Fruit fly (Drosophila melanogaster): ENCODE results near the gene CG46280.
A peak's percentile ranks its signal among the peaks of the same experiment; 100 is the strongest.

Gene CG46280

DNA sequence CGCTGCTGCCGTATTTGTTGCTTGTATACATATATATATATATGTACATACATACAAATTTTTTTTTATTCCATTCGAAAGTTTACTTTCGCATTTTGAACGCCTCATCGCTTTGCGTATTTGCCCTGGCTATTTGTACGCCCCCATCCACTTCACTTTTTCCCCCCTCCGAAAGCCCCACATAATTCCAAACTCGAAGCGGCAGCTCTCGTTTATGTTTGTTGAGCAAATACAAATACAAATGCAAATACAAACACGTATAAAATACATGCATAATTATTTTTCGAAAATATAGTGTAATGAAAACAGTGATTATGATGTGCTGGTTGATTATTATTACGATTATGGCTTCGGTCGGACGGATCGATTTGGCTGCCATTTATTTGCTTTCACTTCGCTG, 37.6 kb upstream of the CG46280 start (continued):
- TF ChIP-seq run (tag; optimal IDR thresholded peaks at IDR 0.05) (peak; percentile 82), bcd (GFP tag; optimal IDR thresholded peaks at IDR 0.05) (peak; percentile 93), tio (GFP tag; optimal IDR thresholded peaks at IDR 0.05) (peak; percentile 69)

DNA sequence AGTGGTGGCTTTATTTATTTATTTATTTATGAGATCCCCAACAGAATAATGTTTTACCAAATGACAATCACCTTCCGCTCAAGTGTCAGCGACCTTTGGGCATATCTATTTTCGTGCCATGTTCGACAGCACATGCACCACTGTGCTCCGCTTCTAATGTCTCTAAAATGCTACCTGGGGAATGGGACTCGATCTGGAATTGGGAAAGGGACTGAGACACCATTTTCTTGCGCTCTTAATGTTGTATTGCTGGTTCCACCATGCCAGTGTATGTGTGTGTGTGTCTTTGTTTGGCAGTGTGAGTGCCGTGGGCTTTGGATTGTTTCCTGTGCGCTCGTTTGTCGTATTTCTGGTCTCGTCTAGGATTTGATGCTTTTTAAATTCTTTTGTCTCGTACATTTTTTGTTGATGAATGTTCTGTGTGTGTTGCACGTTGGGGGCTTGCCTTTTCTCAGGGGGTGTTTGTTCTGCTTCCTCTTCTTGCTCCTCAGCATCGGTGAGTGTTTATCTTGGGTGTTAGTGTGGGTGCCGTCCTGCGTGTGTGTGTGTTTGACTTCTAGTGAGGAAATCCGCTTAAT, 34.8 kb upstream of the CG46280 start:
- TF ChIP-seq Dad (GFP tag; optimal IDR thresholded peaks at IDR 0.05) (no peak), Dip3 (GFP tag; optimal IDR thresholded peaks at IDR 0.05) (no peak), Mad (GFP tag; optimal IDR thresholded peaks at IDR 0.05) (no peak), CG4282 (GFP tag; optimal IDR thresholded peaks at IDR 0.05) (peak; percentile 90), CG11695 (GFP tag; IDR thresholded peaks at IDR 0.05) (no peak), CG17385 (GFP tag; optimal IDR thresholded peaks at IDR 0.05) (peak; percentile 29), pnt (GFP tag; optimal IDR thresholded peaks at IDR 0.05) (no peak), CG15479 (GFP tag; optimal IDR thresholded peaks at IDR 0.05) (peak; percentile 56), crol (GFP tag; IDR thresholded peaks at IDR 0.05) (peak; percentile 37; the same call in 1 of the 2 replicates), Jarid2 (GFP tag; optimal IDR thresholded peaks at IDR 0.05) (peak; percentile 15), CG10543 (GFP tag; optimal IDR thresholded peaks at IDR 0.05) (no peak), Asciz (GFP tag; optimal IDR thresholded peaks at IDR 0.05) (no peak), CG3281 (GFP tag; optimal IDR thresholded peaks at IDR 0.05) (no peak), kni (GFP tag; optimal IDR thresholded peaks at IDR 0.05) (peak; percentile 77), Sry-δ (GFP tag; optimal IDR thresholded peaks at IDR 0.05) (no peak), CG12391 (tag; optimal IDR thresholded peaks at IDR 0.05) (no peak), CG13296 (GFP tag; optimal IDR thresholded peaks at IDR 0.05) (no peak), bbx (GFP tag; IDR thresholded peaks at IDR 0.05; ENCODE audit: partially characterized antibody) (peak; percentile 40; the same call in 1 of the 2 replicates), zen (tag; optimal IDR thresholded peaks at IDR 0.05) (peak; percentile 69), CG8478 (optimal IDR thresholded peaks at IDR 0.05) (peak; percentile 71), cwo (GFP tag; optimal IDR thresholded peaks at IDR 0.05) (no peak), CG14965 (GFP tag; optimal IDR thresholded peaks at IDR 0.05; ENCODE audit: borderline replicate concordance) (no peak), tll (GFP tag; optimal IDR thresholded peaks at IDR 0.05) (peak in 1 of 2 experiments; percentile 52), CG6791 (GFP tag; IDR thresholded peaks at IDR 0.05; ENCODE audit: partially characterized antibody) (0 out of 3 replicates have a peak, but pooled peaks have one; percentile 39), seq (GFP tag; IDR thresholded peaks at IDR 0.05) (peak; percentile 30; the same call in 1 of the 2 replicates), sd (tag; optimal IDR thresholded peaks at IDR 0.05) (no peak), CG10959 (GFP tag; IDR thresholded peaks at IDR 0.05) (no peak), Nf-YB (GFP tag; optimal IDR thresholded peaks at IDR 0.05) (peak; percentile 94), oc (tag; optimal IDR thresholded peaks at IDR 0.05) (peak; percentile 43), phol (tag; optimal IDR thresholded peaks at IDR 0.05) (peak; percentile 27), CG16779 (GFP tag; IDR thresholded peaks at IDR 0.05) (no peak), CG9609 (GFP tag; optimal IDR thresholded peaks at IDR 0.05) (no peak), zf30C (GFP tag; optimal IDR thresholded peaks at IDR 0.05) (peak; percentile 14), z (GFP tag; IDR thresholded peaks at IDR 0.05) (peak; percentile 56; the same call in 1 of the 3 replicates), sr (GFP tag; IDR thresholded peaks at IDR 0.05) (no peak), tx (GFP tag; optimal IDR thresholded peaks at IDR 0.05) (no peak), Ssrp (tag; optimal IDR thresholded peaks at IDR 0.05) (no peak), row (GFP tag; IDR thresholded peaks at IDR 0.05) (peak; percentile 71), gsb (GFP tag; IDR thresholded peaks at IDR 0.05) (no peak), D (optimal IDR thresholded peaks at IDR 0.05) (peak; percentile 69), D (GFP tag; optimal IDR thresholded peaks at IDR 0.05) (no peak), Nf-YC (tag; optimal IDR thresholded peaks at IDR 0.05) (peak; percentile 92), CG14860 (GFP tag; IDR thresholded peaks at IDR 0.05; ENCODE audit: partially characterized antibody) (peak; percentile 26; the same call in 1 of the 3 replicates), CG7963 (GFP tag; IDR thresholded peaks at IDR 0.05; ENCODE audit: partially characterized antibody) (peak; percentile 44; the same call in 1 of the 3 replicates), CG8281 (tag; optimal IDR thresholded peaks at IDR 0.05) (no peak)

Measured in whole organism, embryonic.